Worm (Caenorhabditis elegans): ENCODE measurements around the gene C28G1.2.

Gene C28G1.2

DNA sequence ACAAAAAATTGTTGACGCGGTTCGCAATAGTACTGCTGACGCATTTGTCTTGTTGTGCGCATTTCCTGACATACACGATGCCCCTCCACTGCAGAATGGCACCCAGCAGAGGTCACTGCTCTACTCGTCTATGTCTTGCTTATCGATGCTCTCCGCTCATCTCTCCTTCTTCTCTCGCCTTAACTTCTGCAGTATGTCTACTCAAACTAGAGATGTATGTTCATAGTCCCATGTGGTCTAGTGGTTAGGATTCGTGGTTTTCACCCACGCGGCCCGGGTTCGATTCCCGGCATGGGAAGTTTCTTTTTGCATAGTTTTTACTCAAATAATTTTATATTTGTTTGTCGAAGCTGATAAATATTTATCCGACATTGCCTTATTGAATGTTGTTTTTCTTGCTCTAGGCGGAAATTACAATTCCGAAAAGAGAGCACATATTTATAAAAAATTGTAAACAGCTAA is at the start of gene C28G1.2:
Gene C28G1.2, plus strand, starts transcription at position 130 of the 462 bp plus-strand sequence.
- TF ChIP-seq unc-62 (GFP tag; optimal IDR thresholded peaks at IDR 0.05): no peak

DNA sequence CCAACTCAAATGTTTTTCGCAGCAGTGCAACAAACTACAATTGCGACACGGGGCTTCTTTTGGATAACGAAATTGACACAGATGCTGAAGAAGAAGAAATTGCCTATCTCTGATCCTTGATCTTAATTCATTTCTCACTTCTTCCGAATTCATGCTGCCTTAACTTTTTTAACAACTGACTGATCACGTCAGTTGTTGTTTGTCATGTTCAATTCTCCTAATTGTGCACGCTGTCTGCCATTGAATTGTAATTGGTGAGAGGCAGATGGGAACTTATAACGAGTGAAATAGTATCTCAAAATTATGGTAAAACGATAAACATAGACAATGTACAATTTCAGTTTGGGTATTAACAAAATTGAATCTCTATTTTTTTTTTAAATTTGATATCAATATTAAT is 49.1 kb upstream of the C28G1.2 start:
- no peak for TF ChIP-seq unc-62 (GFP tag; optimal IDR thresholded peaks at IDR 0.05)

DNA sequence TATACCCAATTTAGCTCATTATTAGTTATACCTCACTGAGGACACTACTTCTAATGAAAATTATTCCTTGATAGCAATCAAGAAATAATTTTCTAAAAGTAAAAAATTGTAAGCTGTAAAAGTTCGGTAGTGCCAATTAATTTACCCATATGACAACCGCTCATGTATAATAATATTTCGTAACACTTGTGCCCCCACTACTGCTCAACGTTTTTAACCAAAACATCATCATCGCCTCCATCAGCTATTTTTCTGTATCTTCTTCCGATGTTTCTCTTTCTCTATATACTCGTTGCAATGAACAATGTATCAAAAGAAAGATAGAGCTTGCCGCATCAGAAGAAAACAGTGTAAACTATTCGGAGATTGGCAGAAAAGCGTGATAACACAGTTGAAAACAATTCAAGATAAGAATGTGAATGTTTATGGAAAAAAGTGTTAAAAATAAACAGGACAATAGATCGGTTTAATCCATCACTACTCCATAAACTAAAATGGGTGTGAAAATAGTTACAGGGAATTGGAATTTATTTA is 48.1 kb upstream of the C28G1.2 start:
- TF ChIP-seq unc-62 (GFP tag; optimal IDR thresholded peaks at IDR 0.05): no peak

DNA sequence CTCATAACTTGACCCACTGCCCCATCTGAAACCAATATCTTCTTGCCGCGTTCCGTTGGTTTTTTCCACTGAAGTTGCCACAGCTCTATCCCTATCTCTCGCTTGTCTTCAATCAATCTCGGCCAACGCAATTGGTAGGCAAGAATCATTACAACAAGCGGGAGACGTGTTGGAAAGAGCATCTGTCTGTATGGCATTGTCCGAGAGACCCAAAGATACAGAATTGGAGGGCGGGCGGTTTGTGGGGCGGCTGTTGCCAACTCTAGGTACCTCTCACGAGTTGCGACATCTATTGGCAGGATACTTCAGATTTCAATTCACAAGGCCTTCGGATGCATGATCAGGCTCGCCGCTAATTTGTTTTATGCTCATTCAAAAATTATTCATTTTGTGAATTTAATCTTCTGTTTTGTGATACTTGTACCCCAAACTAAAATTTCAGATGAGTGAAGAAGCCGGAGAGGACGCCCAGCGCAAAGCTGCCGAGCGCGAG is 46.8 kb upstream of the C28G1.2 start, which contains the start of gene unc-27:
Gene unc-27, plus strand, starts transcription at position 443 of the 493 bp plus-strand sequence.
- TF ChIP-seq unc-62 (GFP tag; optimal IDR thresholded peaks at IDR 0.05): no peak

DNA sequence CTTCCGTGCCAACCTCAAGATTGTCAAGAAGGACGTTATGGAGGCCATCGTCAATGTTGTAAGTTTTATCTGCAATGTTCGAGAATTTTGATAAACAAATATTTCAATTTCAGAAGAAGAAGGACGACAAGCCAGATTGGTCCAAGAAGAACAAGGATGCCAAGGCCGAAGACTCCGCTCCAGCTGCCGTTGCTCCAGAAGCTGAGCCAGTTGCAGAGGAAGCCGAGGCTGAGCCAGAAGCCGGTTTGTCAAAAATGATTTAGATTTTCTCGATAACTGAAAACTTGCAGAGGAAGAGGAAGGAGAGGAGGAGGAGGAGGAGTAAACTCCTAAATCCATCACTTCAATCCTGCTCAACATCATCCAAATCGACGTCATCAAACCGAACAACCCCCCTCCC is 45.7 kb upstream of the C28G1.2 start:
- no peak for TF ChIP-seq unc-62 (GFP tag; optimal IDR thresholded peaks at IDR 0.05)

DNA sequence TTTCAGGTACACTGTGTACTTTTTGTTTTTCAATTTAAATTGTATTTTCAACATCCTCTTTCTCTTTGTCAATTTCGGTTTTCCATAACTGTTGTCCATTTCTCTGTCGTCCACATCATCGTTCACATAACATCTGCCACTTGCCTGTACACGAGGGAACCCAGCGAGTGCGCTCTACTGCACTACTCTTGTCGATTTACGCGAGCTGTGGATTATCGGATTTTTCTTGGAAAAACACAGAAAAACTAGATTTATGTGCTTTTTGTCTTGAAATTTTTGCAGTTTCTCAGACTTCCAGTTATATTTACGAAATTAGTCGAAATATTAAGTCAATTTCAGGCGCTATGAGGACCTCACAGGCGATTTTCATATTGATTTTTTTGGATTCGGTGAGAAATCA is 44.0 kb upstream of the C28G1.2 start, which contains the start of gene chup-1:
Gene chup-1, plus strand, starts transcription at position 340 of the 400 bp plus-strand sequence.
- no peak for TF ChIP-seq unc-62 (GFP tag; optimal IDR thresholded peaks at IDR 0.05)

DNA sequence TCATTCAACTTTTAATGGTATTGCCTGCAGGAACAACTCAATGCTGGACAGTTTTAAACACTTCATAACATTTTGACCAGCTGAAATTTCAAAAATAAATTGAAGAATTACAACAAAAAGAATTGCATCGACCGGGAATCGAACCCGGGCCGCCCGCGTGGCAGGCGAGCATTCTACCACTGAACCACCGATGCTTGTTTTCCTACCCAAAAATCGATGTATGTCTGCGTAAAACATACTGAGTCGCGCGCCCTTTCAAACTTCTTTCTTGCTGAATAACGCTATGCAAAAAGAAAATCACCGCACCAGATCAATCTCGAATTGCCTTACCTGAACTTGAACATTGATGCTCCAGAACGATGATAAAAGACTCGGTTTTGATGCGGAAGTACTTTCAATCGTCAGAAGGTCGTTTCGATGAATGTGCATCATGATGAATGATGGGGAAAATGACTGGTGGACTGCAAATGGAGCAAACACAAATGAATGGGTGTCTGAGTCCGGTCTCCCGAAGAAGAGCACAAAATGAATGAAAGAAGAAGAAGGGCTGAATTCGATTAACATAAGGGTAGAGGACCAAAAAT is 39.0 kb upstream of the C28G1.2 start, which contains the start of gene R04E5.7:
Gene R04E5.7, minus strand, starts transcription at position 564 of the 584 bp plus-strand sequence.
- no peak for TF ChIP-seq unc-62 (GFP tag; optimal IDR thresholded peaks at IDR 0.05)

DNA sequence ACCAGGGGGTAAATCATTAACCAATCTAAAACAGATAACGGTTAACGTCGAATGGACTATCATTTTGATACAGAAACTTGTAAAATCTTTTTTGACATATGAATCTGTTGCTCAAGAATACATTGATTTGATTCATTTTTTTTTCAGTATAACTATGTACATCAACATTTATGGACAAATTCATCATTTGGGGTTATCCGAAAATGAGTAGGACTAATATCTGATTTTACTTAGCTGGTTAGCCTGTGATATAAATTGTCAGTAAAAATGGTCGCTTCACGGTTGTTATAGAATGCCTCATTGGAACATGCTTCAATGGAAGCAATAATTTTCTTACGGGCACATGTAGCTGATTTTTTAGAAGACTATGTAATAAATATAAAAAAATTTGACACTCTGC is 38.2 kb upstream of the C28G1.2 start:
- no peak for TF ChIP-seq unc-62 (GFP tag; optimal IDR thresholded peaks at IDR 0.05)

DNA sequence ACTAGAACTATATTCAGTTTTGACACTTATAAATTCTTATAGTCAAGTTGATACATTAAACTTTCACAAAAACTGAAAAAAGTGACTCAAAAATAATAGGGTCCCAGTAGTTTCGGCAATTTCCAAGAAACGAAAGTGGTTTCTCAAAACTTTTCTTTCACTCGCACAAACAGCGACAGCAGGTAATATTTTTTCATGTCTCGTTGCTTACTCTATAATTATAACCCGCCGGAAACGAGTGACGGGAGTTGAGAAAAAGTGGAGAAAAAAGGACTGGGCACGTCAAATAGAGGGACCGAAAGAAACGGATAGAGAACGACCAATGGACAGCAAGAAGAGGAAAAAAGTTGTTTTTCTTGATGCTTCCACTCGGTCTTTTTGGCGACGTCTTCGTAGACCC is 35.9 kb upstream of the C28G1.2 start:
- no peak for TF ChIP-seq unc-62 (GFP tag; optimal IDR thresholded peaks at IDR 0.05)

DNA sequence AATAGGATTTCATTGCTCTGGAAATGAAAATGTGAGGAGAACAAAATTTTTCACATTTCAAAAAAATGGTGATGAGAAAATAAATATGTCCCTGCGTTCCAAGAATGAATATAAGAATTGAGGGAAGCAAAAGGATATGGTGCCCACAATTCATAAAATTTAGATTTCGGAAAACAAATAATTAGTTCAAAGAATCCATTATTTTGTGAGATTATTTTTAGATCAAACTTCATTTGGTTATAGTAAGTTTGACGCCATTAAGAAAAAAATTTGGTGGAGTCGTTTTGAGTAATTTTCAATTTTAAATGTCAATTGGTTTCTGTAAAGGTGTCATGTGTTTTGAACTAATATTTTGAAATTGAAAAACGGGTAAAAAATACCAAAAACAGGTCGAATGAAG is 35.5 kb upstream of the C28G1.2 start:
- no peak for TF ChIP-seq unc-62 (GFP tag; optimal IDR thresholded peaks at IDR 0.05)

DNA sequence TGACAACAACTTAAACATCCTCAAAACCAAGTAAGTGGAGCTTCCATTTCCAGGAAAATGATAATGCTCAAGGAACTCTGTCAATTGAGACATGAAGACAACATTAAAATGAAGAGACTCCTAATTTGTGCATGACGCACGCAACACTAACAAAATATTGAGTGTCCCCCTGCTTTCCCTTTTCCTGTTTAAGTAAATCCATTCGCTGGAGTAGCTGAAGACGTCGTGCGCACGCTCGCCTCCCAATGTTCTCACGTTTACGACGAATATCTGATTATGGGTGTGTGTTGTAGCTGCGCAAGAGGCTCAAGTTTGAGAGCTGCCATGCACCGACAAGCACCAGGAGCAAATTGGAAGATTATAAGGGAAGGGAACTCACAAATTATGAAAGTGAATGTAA is 34.8 kb upstream of the C28G1.2 start:
- TF ChIP-seq unc-62 (GFP tag; optimal IDR thresholded peaks at IDR 0.05): no peak

DNA sequence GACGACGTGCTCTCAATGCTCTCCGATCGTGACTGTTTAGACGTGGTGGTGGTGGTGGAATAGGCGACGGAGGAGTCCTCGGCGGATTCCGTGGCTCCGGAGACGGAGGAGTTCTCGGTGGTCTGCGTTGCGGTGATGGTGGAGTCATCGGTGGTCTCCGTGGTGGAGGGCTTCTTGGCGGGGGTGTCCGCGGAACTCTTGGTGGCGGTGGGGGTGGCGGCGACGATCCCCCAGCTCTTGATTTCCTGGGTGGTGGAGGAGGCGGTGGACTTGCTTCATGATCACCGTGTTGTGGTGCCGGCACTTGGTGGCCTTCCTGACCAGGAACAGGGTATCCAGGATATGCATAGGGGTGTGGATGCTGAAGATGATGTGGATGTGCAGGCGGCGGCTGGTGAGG is 30.3 kb upstream of the C28G1.2 start:
- no peak for TF ChIP-seq unc-62 (GFP tag; optimal IDR thresholded peaks at IDR 0.05)

DNA sequence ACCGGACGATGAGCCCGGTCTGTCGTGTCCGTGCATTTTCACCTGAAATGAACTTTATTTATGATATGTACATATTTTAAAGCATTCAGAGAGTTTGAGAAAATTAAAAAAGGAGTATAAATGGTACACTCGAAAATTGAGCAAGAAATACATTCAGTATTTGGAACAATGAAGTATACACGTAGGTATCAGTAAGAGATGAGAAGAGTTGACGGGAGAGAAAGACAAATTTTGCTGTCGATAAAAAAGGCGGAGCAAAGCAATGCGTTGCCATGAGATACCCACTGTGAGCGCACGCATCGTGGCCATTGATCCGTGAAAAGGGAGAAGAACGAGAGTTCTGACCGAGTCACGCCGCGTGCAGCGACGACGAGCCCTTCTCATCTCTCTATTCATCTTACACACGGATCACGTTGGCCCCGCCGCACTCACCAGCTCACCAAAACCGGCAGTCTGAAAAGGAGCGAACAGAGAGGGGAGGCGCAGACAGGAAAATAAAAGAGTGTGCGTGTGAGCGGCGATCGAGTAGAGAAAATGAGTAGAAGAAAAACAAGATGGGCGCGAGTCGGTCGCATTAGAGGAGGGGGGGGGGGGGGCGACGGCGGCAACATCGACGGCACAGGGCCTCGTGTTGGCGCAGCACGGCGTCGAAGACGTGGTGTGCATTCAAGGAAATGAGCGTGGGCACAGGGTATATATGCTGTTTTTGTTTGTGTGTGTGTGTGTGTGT is 29.6 kb upstream of the C28G1.2 start, which contains the start of gene R04E5.8:
Gene R04E5.8, minus strand, starts transcription at position 51 of the 730 bp plus-strand sequence.
- no peak for TF ChIP-seq unc-62 (GFP tag; optimal IDR thresholded peaks at IDR 0.05)

DNA sequence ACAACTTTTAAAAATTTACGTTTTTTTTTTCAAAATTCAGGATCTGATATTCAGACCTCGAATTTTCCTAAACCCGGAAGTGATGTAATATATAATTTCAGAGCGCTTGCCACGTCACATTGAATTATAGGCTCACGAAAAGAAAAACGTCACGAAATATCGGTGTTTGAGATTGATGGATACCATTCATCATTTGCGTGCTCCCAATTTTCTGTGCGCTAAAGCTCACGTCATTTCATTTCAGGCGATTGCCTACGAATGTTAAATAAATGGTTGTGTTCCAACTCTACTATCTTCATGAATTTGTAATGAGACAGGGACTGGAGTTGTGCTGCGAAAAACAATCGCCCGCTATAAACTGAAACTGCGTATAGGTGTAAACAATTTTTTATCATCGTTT is 27.1 kb upstream of the C28G1.2 start:
- TF ChIP-seq unc-62 (GFP tag; optimal IDR thresholded peaks at IDR 0.05): no peak

DNA sequence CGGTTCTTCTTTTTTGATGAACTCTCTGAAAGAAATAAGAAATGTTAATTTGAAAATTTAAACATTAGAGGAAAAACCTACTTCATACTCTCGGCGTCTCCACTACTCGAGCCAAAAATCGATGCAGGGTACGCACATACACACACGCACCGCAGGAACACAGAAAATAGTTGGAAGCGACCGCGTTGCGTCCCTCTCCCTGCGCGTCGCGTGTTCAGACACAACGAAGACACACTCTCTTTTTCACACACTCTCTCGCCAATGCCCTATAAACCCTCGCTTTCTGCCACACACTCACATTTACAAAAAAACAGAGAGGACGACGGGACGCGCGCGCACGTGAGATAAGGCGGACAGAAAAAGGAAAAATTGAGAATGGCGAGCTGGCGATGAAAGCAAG is 24.9 kb upstream of the C28G1.2 start, which contains the start of gene R04E5.9:
Gene R04E5.9, minus strand, starts transcription at position 235 of the 400 bp plus-strand sequence.
- no peak for TF ChIP-seq unc-62 (GFP tag; optimal IDR thresholded peaks at IDR 0.05)

DNA sequence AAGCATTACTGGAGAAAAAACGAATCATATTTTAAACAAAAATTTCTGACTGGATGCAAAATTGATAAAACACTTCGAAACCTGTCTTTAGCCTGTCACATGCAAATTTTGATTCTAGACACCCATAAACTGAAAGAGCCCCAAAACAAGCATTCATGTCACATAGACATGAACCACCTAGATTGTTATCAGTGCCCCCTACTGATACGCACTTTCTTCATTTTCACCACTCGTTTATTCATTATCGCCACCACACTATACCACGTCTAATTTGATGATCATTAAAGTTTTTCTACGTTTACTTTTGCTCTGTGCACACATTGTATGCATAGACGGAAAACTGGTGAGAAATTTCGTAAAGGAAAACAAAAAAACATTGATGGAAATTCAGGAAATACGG is 23.9 kb upstream of the C28G1.2 start, which contains the start of gene cnnm-2:
Gene cnnm-2, plus strand, starts transcription at position 190 of the 400 bp plus-strand sequence.
- TF ChIP-seq unc-62 (GFP tag; optimal IDR thresholded peaks at IDR 0.05): no peak

All from whole organism, dauer.